Worm (Caenorhabditis elegans): ENCODE measurements around the gene F46C8.1.

- no peak for TF ChIP-seq pqm-1 (tag; optimal IDR thresholded peaks at IDR 0.05)
- no peak for TF ChIP-seq unc-39 (tag; optimal IDR thresholded peaks at IDR 0.05)
- no peak for TF ChIP-seq fkh-10 (GFP tag; optimal IDR thresholded peaks at IDR 0.05)
- TF ChIP-seq snpc-4 (tag; optimal IDR thresholded peaks at IDR 0.05) = no peak
- TF ChIP-seq ama-1 (optimal IDR thresholded peaks at IDR 0.05) = no peak
These were observed 14.4 kb downstream of the F46C8.1 start, which contains the start of gene sto-1 for ce11 chrX:7562625-7563024.
